Worm (Caenorhabditis elegans) whole organism, L2 larva: Measurements from ENCODE around the gene C07B5.2.
A peak's percentile ranks its signal among the peaks of the same experiment; 100 is the strongest.

ENCODE experiments used
- C34F6.9 ChIP-seq: fragments of 150-350 bp; optimal IDR thresholded peaks from 2 replicates; lab custom pipeline; 2014; ENCODE audit warnings: missing biosample characterization, missing genetic modification characterization
- Y55F3AM.14 ChIP-seq: fragments of 200-800 bp; sonication (Bioruptor generic); optimal IDR thresholded peaks from 2 replicates; lab custom pipeline; 2018; ENCODE audit warnings: mild to moderate bottlenecking, missing genetic modification characterization, missing compliant biosample characterization
- ZK546.5 ChIP-seq: sonication (generic microtip); optimal IDR thresholded peaks from 2 replicates; lab custom pipeline; 2017; ENCODE audit warnings: missing biosample characterization, missing genetic modification characterization
- alr-1 ChIP-seq: fragments of 150-350 bp; optimal IDR thresholded peaks from 2 replicates; lab custom pipeline; 2014; ENCODE audit warnings: missing biosample characterization, missing genetic modification characterization
- aly-2 ChIP-seq: fragments of 150-350 bp; optimal IDR thresholded peaks from 2 replicates; lab custom pipeline; 2014; ENCODE audit warnings: missing biosample characterization, missing genetic modification characterization
- ama-1 ChIP-seq: fragments of 150-350 bp; optimal IDR thresholded peaks from 2 replicates; lab custom pipeline; 2018; ENCODE audit warnings: inconsistent platforms
- blmp-1 ChIP-seq: sonication (generic microtip); optimal IDR thresholded peaks from 2 replicates; lab custom pipeline; 2017; ENCODE audit warnings: missing genetic modification characterization, mild to moderate bottlenecking, missing compliant biosample characterization, antibody characterized with exemption, moderate library complexity; ENCODE audit not compliant: insufficient read depth
- ceh-16 ChIP-seq: fragments of 150-350 bp; optimal IDR thresholded peaks from 2 replicates; lab custom pipeline; 2014; ENCODE audit warnings: missing biosample characterization, missing genetic modification characterization
- ceh-82 ChIP-seq: fragments of 150-350 bp; optimal IDR thresholded peaks from 2 replicates; lab custom pipeline; 2014; ENCODE audit warnings: missing biosample characterization, missing genetic modification characterization
- crh-2 ChIP-seq: sonication (generic microtip); optimal IDR thresholded peaks from 2 replicates; lab custom pipeline; 2017; ENCODE audit warnings: missing biosample characterization, missing genetic modification characterization
- dmd-4 ChIP-seq: sonication (generic microtip); optimal IDR thresholded peaks from 2 replicates; lab custom pipeline; 2017; ENCODE audit warnings: missing biosample characterization, missing genetic modification characterization
- egl-27 ChIP-seq: sonication (generic microtip); optimal IDR thresholded peaks from 3 replicates; lab custom pipeline; 2017; ENCODE audit warnings: missing biosample characterization, missing genetic modification reagents, missing genetic modification characterization
- elt-1 ChIP-seq: fragments of 150-350 bp; optimal IDR thresholded peaks from 2 replicates; lab custom pipeline; 2014; ENCODE audit warnings: missing biosample characterization, missing genetic modification characterization
- fos-1 ChIP-seq: fragments of 150-350 bp; optimal IDR thresholded peaks from 2 replicates; lab custom pipeline; 2014; ENCODE audit warnings: missing biosample characterization, missing genetic modification characterization
- gmeb-1 ChIP-seq: fragments of 150-350 bp; optimal IDR thresholded peaks from 2 replicates; lab custom pipeline; 2014; ENCODE audit warnings: missing biosample characterization, missing genetic modification characterization
- lin-11 ChIP-seq: fragments of 150-350 bp; sonication (generic microtip); optimal IDR thresholded peaks from 2 replicates; lab custom pipeline; 2014; ENCODE audit warnings: missing biosample characterization, missing genetic modification characterization, inconsistent platforms, mixed read lengths
- lsy-2 ChIP-seq, 2 experiments: fragments of 150-350 bp in 1 of 2; sonication (generic microtip) in 1 of 2; optimal IDR thresholded peaks; 2 replicates each; lab custom pipeline; 2014 to 2017; ENCODE audit warnings: missing biosample characterization in 2 of 2, missing genetic modification characterization in 2 of 2
- mab-5 ChIP-seq: fragments of 150-350 bp; optimal IDR thresholded peaks from 2 replicates; lab custom pipeline; 2014; ENCODE audit warnings: missing biosample characterization, missing genetic modification characterization
- mbf-1 ChIP-seq: sonication (generic microtip); optimal IDR thresholded peaks from 2 replicates; lab custom pipeline; 2017; ENCODE audit warnings: missing biosample characterization, missing genetic modification characterization
- nhr-10 ChIP-seq: sonication (generic microtip); optimal IDR thresholded peaks from 2 replicates; lab custom pipeline; 2017; ENCODE audit warnings: missing biosample characterization, missing genetic modification characterization
- nhr-12 ChIP-seq: fragments of 150-350 bp; optimal IDR thresholded peaks from 2 replicates; lab custom pipeline; 2014; ENCODE audit warnings: missing biosample characterization, missing genetic modification characterization
- nhr-129 ChIP-seq: fragments of 150-350 bp; optimal IDR thresholded peaks from 2 replicates; lab custom pipeline; 2014; ENCODE audit warnings: missing biosample characterization, missing genetic modification characterization
- nhr-21 ChIP-seq: fragments of 150-350 bp; optimal IDR thresholded peaks from 2 replicates; lab custom pipeline; 2014; ENCODE audit warnings: missing biosample characterization, missing genetic modification characterization
- nhr-25 ChIP-seq: fragments of 150-350 bp; sonication (generic microtip); optimal IDR thresholded peaks from 3 replicates; lab custom pipeline; 2014; ENCODE audit warnings: missing biosample characterization, missing genetic modification characterization
- nhr-6 ChIP-seq: fragments of 150-350 bp; optimal IDR thresholded peaks from 2 replicates; lab custom pipeline; 2014; ENCODE audit warnings: missing biosample characterization, missing genetic modification characterization
- peb-1 ChIP-seq: fragments of 150-350 bp; optimal IDR thresholded peaks from 2 replicates; lab custom pipeline; 2014; ENCODE audit warnings: missing biosample characterization, missing genetic modification characterization
- skn-1 ChIP-seq: sonication (generic microtip); optimal IDR thresholded peaks from 2 replicates; lab custom pipeline; 2017; ENCODE audit warnings: missing biosample characterization, missing genetic modification characterization
- sma-3 ChIP-seq: sonication (generic microtip); optimal IDR thresholded peaks from 2 replicates; lab custom pipeline; 2016; ENCODE audit warnings: missing genetic modification reagents, missing genetic modification characterization, missing compliant biosample characterization
- snpc-4 ChIP-seq: fragments of 150-350 bp; optimal IDR thresholded peaks from 2 replicates; lab custom pipeline; 2014; ENCODE audit warnings: missing biosample characterization, missing genetic modification characterization
- unc-39 ChIP-seq: fragments of 150-350 bp; optimal IDR thresholded peaks from 2 replicates; lab custom pipeline; 2014; ENCODE audit warnings: missing biosample characterization, missing genetic modification characterization
- unc-55 ChIP-seq: fragments of 150-350 bp; sonication (generic microtip); optimal IDR thresholded peaks from 3 replicates; lab custom pipeline; 2014; ENCODE audit warnings: missing biosample characterization, missing genetic modification reagents, missing genetic modification characterization
- ztf-1 ChIP-seq: fragments of 200-800 bp; sonication (Bioruptor generic); conservative IDR thresholded peaks from 2 replicates; pipeline ENCODE4 v1.3.6; 2022; ENCODE audit warnings: missing genetic modification characterization, missing compliant biosample characterization
- ztf-11 ChIP-seq: sonication (generic microtip); optimal IDR thresholded peaks from 2 replicates; lab custom pipeline; 2017; ENCODE audit warnings: missing biosample characterization, missing genetic modification characterization
- ztf-4 ChIP-seq: fragments of 150-350 bp; optimal IDR thresholded peaks from 2 replicates; lab custom pipeline; 2014; ENCODE audit warnings: missing biosample characterization, missing genetic modification characterization

The C07B5.2 gene

DNA sequence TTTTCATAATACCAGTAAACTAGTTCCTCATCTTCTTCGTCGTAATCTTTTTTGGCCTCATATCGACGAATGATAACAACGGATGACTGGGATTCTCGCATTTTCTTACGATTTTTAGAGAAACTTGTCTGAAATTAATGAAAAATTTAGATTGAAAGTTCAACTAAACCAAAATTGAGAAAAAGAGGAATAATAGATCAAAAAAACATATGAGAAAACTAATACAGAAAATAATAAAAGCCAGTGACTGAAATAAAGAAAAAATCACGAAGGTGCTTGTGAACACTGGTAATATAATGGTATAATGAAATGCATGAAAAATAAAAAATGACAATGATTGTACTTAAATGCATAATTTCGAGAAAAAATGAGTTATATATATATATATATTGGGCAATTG lies 19.7 kb upstream of the C07B5.2 start, which contains the start of gene C07B5.8:
C07B5.8 (minus strand) TSS at position 101 of the 400 bp plus-strand sequence.
- TF ChIP-seq ceh-82, result no peak
- TF ChIP-seq ztf-4 (tag; lab: Kevin White, UChicago), result no peak
- TF ChIP-seq nhr-129 (tag; lab: Kevin White, UChicago), result no peak
- TF ChIP-seq unc-55 (GFP tag; lab: Kevin White, UChicago), result no peak
- TF ChIP-seq alr-1 (tag; lab: Kevin White, UChicago), result no peak
- TF ChIP-seq sma-3 (GFP tag; lab: Kevin White, UChicago), result no peak
- no peak for TF ChIP-seq elt-1 (tag; lab: Kevin White, UChicago)
- no peak for TF ChIP-seq nhr-12 (tag; lab: Kevin White, UChicago)
- TF ChIP-seq nhr-6 (tag; lab: Kevin White, UChicago), result no peak
- no peak for TF ChIP-seq nhr-21 (tag; lab: Kevin White, UChicago)

DNA sequence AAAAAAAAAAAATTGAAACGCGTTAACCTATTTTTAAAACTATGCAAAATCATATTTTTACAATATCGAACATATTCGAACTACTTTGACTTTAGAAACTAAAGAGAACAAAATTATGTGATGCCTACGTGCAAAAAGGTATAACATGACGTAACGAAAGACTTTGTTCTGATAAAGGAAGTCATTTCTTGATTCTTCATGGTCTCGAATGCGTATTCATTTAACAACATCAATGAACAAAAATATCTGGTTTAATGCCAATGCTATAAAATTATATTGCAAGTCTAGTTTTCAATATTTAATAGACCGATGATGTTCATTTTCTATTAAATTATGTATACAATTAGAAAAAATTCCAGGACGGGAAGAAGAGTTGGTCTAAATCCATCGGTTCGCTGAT lies 19.0 kb upstream of the C07B5.2 start:
- TF ChIP-seq skn-1 (tag; lab: Kevin White, UChicago) (no peak), nhr-21 (tag; lab: Kevin White, UChicago) (peak; percentile 51), nhr-25 (tag; lab: Kevin White, UChicago) (peak; percentile 46), ztf-4 (tag; lab: Kevin White, UChicago) (peak; percentile 9)

DNA sequence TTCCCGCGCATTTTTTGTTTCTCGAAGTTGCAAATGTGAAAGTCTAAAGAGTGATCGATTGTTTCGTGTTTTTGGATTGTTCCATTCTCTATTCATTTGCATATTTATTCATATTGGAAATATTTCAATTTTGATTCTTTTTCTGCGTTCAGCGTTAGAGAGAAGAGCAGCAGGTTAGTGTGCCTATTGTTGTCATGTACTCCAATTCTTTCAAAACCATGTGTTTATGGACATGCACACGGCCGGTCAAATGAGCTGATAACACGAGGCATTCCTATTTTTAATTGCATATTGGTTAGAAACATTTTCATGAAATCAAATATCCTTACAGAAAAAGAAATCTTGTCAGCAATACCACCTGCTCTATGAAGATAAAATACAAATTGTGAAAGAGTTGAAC lies 14.6 kb upstream of the C07B5.2 start:
- no peak for TF ChIP-seq unc-39
- no peak for TF ChIP-seq snpc-4 (tag; lab: Kevin White, UChicago)
- no peak for TF ChIP-seq ztf-1 (GFP tag; lab: Robert Waterston, UW)

DNA sequence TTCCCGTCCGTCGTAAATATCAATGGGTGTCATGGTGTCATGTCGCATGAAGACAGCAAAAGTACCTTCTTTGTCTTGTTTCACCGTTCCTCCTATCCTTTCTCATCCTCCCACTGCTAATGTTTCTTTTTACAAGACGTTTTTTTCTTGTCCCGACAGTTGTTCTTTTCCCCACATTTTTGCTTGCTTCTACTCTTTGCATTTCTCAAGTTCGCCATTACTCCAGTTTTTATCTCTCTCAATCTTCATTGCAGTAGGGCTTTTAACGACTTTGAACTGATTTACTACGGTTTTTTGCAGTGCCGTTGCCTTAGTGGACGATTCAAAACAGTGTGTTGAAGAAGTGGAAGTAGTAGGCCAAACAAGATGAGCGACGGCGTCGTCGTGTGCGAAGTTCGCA lies 12.4 kb upstream of the C07B5.2 start, which contains the start of gene C07B5.4:
C07B5.4 (plus strand) TSS at position 301 of the 400 bp plus-strand sequence.
- no peak for TF ChIP-seq fos-1 (tag; lab: Kevin White, UChicago)
- TF ChIP-seq C34F6.9 (tag; lab: Kevin White, UChicago), result no peak
- TF ChIP-seq mbf-1 (tag; lab: Kevin White, UChicago), result no peak

DNA sequence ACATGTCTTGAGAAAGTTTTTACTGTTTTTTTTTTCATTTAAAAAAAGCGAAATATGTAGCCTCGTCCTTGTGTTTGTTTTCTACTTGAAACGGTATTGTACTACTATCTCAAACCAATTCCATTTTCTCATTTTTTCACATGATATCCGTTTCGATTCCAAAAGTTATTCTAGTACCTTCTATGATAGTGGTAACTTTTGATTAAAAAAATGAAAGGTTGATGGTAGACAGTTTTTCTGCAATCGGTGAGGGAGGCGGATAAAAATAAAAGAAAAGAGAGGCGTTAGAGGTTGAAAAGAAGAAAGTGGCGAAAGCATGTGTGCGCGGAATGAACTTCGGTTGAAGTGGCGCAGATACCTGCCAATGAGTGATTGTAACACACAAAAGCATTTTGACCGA lies 10.9 kb upstream of the C07B5.2 start:
- TF ChIP-seq nhr-10 (tag; lab: Kevin White, UChicago) (no peak), crh-2 (tag; lab: Kevin White, UChicago) (peak; percentile 25), mab-5 (tag; lab: Kevin White, UChicago) (no peak), blmp-1 (tag; lab: Kevin White, UChicago) (peak; percentile 55), gmeb-1 (no peak), nhr-25 (tag; lab: Kevin White, UChicago) (peak; percentile 68), sma-3 (GFP tag; lab: Kevin White, UChicago) (peak; percentile 15), ama-1 (no peak)

DNA sequence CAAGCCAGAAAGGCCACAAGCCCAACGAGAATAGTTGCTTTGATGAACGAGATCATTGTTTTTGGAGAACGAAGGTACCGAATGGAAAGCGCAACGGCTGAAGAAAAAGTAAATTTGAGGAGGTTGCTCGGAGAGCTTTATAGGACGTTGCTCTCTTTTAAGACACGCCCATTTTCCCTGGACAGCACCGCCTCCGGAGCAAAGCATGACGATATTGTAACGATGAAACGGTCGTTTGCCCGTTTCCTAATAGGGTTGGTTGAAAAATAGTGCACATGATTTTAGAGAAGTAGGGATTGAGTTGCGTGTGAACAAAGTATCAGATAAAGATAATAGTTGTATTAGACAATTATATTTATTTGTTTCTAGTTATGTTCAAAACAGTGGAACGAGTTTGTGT lies 6.1 kb upstream of the C07B5.2 start, which contains the start of gene C07B5.3:
C07B5.3 (minus strand) TSS at position 101 of the 400 bp plus-strand sequence.
- no peak for TF ChIP-seq egl-27 (tag; lab: Kevin White, UChicago)
- no peak for TF ChIP-seq aly-2 (tag; lab: Kevin White, UChicago)
- no peak for TF ChIP-seq ztf-11 (tag; lab: Kevin White, UChicago)
- no peak for TF ChIP-seq lsy-2 (tag; optimal IDR thresholded peaks at IDR 0.05; lab: Kevin White, UChicago)
- TF ChIP-seq dmd-4 (tag; lab: Kevin White, UChicago), result no peak
- TF ChIP-seq unc-39, result no peak
- TF ChIP-seq peb-1, result no peak
- TF ChIP-seq lin-11 (tag; lab: Kevin White, UChicago), result no peak
- no peak for TF ChIP-seq ZK546.5
- TF ChIP-seq ceh-16, result no peak
- TF ChIP-seq Y55F3AM.14 (GFP tag; lab: Kevin White, UChicago), result no peak
- no peak for TF ChIP-seq mab-5 (tag; lab: Kevin White, UChicago)
- no peak for TF ChIP-seq ama-1
